Worm (Caenorhabditis elegans) whole organism, mixed stage, embryonic: ENCODE measurements around the gene srg-57.

Experiments
- blmp-1 ChIP-seq: fragments of 150-350 bp; optimal IDR thresholded peaks from 2 replicates; lab custom pipeline; 2014; ENCODE audit warnings: missing biosample characterization, missing genetic modification characterization
- elt-3 ChIP-seq: fragments of 150-350 bp; optimal IDR thresholded peaks from 2 replicates; lab custom pipeline; 2014; ENCODE audit warnings: missing biosample characterization, missing genetic modification characterization
- hlh-1 ChIP-seq: fragments of 150-350 bp; optimal IDR thresholded peaks from 2 replicates; lab custom pipeline; 2014; ENCODE audit warnings: missing biosample characterization, missing genetic modification reagents, missing genetic modification characterization
- lin-13 ChIP-seq: fragments of 150-350 bp; optimal IDR thresholded peaks from 2 replicates; lab custom pipeline; 2014; ENCODE audit warnings: missing biosample characterization, missing genetic modification characterization
- lsy-2 ChIP-seq: fragments of 150-350 bp; optimal IDR thresholded peaks from 2 replicates; lab custom pipeline; 2014; ENCODE audit warnings: missing biosample characterization, missing genetic modification characterization
- mab-5 ChIP-seq: fragments of 150-350 bp; optimal IDR thresholded peaks from 2 replicates; lab custom pipeline; 2014; ENCODE audit warnings: missing biosample characterization, missing genetic modification characterization
- nhr-28 ChIP-seq: fragments of 150-350 bp; optimal IDR thresholded peaks from 2 replicates; lab custom pipeline; 2014; ENCODE audit warnings: missing biosample characterization, missing genetic modification characterization
- nhr-76 ChIP-seq: sonication (generic microtip); optimal IDR thresholded peaks from 2 replicates; lab custom pipeline; 2017; ENCODE audit warnings: missing biosample characterization, missing genetic modification characterization
- snpc-4 ChIP-seq: fragments of 150-350 bp; optimal IDR thresholded peaks from 2 replicates; lab custom pipeline; 2014; ENCODE audit warnings: missing biosample characterization, missing genetic modification characterization
- ztf-11 ChIP-seq: fragments of 150-350 bp; optimal IDR thresholded peaks from 2 replicates; lab custom pipeline; 2014; ENCODE audit warnings: missing biosample characterization, missing genetic modification characterization

DNA sequence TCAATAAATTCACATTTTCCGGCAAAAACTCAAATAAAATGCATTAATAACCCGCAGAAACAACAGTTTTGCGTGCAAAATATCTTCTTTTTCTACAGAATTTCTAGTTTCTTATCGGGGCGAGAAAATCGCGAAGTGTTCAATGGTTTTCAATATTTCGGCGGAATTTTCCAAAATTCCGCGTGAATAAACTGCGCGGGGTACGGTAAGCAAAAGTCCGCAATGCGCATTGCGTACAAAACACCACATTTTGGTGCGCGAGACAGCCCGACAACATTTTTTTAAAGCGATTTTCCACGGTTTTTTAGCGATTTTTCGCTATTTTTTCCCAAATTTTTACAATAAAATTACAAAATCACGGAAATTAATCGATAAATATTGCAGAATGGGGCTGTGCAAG lies 39.9 kb downstream of the srg-57 start, which contains the start of gene Y45G12B.2:
- peak; percentile 48 for TF ChIP-seq lin-13 (tag; lab: Kevin White, UChicago)
- no peak for TF ChIP-seq nhr-28 (tag; lab: Kevin White, UChicago)
- TF ChIP-seq lsy-2: peak; percentile 98
- no peak for TF ChIP-seq nhr-76 (tag; lab: Kevin White, UChicago)
- TF ChIP-seq hlh-1 (tag; lab: Kevin White, UChicago): no peak
- TF ChIP-seq elt-3 (tag; lab: Kevin White, UChicago): no peak
- TF ChIP-seq snpc-4 (tag; lab: Kevin White, UChicago): no peak
- TF ChIP-seq ztf-11 (tag; lab: Kevin White, UChicago): no peak
- TF ChIP-seq blmp-1: no peak
- TF ChIP-seq mab-5: no peak
